Fruit fly (Drosophila melanogaster) whole organism, adult: ENCODE measurements around the gene Pex2.

Experiments
- CG11617 ChIP-seq: fragments of 200-800 bp; sonication (Bioruptor generic); optimal IDR thresholded peaks from 2 replicates; lab custom pipeline; 2017; ENCODE audit warnings: mild to moderate bottlenecking, missing biosample characterization, missing genetic modification reagents, missing genetic modification characterization
- CG12768 ChIP-seq: fragments of 200-800 bp; sonication (Bioruptor generic); optimal IDR thresholded peaks from 2 replicates; lab custom pipeline; 2017; ENCODE audit warnings: missing biosample characterization, missing genetic modification characterization, mild to moderate bottlenecking, moderate library complexity, missing genetic modification reagents
- CG14711 ChIP-seq: fragments of 200-800 bp; sonication (Bioruptor generic); optimal IDR thresholded peaks from 2 replicates; lab custom pipeline; 2018; ENCODE audit warnings: missing biosample characterization, mild to moderate bottlenecking, missing genetic modification characterization, moderate library complexity
- CG1620 ChIP-seq: fragments of 200-800 bp; sonication (Bioruptor generic); optimal IDR thresholded peaks from 2 replicates; lab custom pipeline; 2016; ENCODE audit warnings: missing biosample characterization, missing genetic modification characterization
- CG33017 ChIP-seq: fragments of 200-800 bp; sonication (Bioruptor generic); optimal IDR thresholded peaks from 2 replicates; lab custom pipeline; 2018; ENCODE audit warnings: missing biosample characterization, mild to moderate bottlenecking, missing genetic modification characterization, moderate library complexity
- CG5204 ChIP-seq: fragments of 200-800 bp; sonication (Bioruptor generic); optimal IDR thresholded peaks from 2 replicates; lab custom pipeline; 2016; ENCODE audit warnings: missing biosample characterization, missing genetic modification characterization
- CG7045 ChIP-seq: fragments of 200-800 bp; sonication (Bioruptor generic); optimal IDR thresholded peaks from 2 replicates; lab custom pipeline; 2017; ENCODE audit warnings: missing biosample characterization, mild to moderate bottlenecking, missing genetic modification characterization
- CG7101 ChIP-seq: fragments of 200-800 bp; sonication (Bioruptor generic); optimal IDR thresholded peaks from 2 replicates; lab custom pipeline; 2018; ENCODE audit warnings: missing biosample characterization, mild to moderate bottlenecking, missing genetic modification characterization, moderate library complexity
- Hr96 ChIP-seq: fragments of 200-800 bp; sonication (Bioruptor generic); optimal IDR thresholded peaks from 2 replicates; lab custom pipeline; 2016; ENCODE audit warnings: missing biosample characterization, missing genetic modification characterization
- Mnt ChIP-seq: fragments of 200-800 bp; sonication (Bioruptor generic); optimal IDR thresholded peaks from 2 replicates; lab custom pipeline; 2016; ENCODE audit warnings: missing biosample characterization, mild to moderate bottlenecking, missing genetic modification characterization
- bab1 ChIP-seq: fragments of 200-800 bp; sonication (Bioruptor generic); optimal IDR thresholded peaks from 3 replicates; lab custom pipeline; 2019; ENCODE audit warnings: missing biosample characterization, mild to moderate bottlenecking, missing genetic modification characterization, moderate library complexity
- cic ChIP-seq: fragments of 200-800 bp; sonication (Bioruptor generic); optimal IDR thresholded peaks from 2 replicates; lab custom pipeline; 2017; ENCODE audit warnings: missing biosample characterization, mild to moderate bottlenecking, missing genetic modification characterization, moderate library complexity
- cnc ChIP-seq, 2 experiments: fragments of >200 bp; optimal IDR thresholded peaks; 2 replicates each; lab custom pipeline; 2017
- kay ChIP-seq: fragments of 200-800 bp; sonication (Bioruptor generic); peaks from one replicate; lab custom pipeline; 2016; ENCODE audit warnings: missing biosample characterization, missing genetic modification characterization, borderline replicate concordance
- ovo ChIP-seq: fragments of 200-800 bp; sonication (Bioruptor generic); optimal IDR thresholded peaks from 2 replicates; lab custom pipeline; 2016; ENCODE audit warnings: missing biosample characterization, missing genetic modification characterization
- pad ChIP-seq: fragments of 200-800 bp; sonication (Bioruptor generic); optimal IDR thresholded peaks from 3 replicates; lab custom pipeline; 2017; ENCODE audit warnings: missing biosample characterization, missing genetic modification characterization, mild to moderate bottlenecking, moderate library complexity, missing genetic modification reagents
- tj ChIP-seq: fragments of 200-800 bp; sonication (Bioruptor generic); optimal IDR thresholded peaks from 3 replicates; lab custom pipeline; 2017; ENCODE audit warnings: missing biosample characterization, mild to moderate bottlenecking, missing genetic modification characterization, moderate library complexity
- toe ChIP-seq: fragments of 200-800 bp; sonication (Bioruptor generic); optimal IDR thresholded peaks from 2 replicates; lab custom pipeline; 2016; ENCODE audit warnings: missing biosample characterization, missing genetic modification characterization

Gene Pex2

DNA sequence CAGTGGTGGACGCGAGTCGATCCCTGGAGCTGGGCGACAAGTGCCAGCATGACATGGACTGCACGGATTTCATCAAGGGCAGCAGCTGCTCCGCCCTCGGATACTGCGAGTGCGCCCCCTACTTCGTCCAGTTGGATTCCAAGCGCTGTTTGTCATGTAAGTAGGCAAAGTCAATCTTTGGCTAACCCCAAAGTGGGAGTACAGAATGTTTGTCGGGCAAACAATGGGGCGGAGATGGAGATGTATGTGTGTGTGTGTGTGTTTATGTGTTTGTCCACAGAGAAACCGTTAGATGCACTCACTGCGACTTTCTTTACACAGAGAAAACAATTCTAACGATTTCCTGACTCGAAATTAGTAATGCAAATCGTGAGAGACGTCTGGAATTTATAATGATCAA, 40.3 kb downstream of the Pex2 start:
- TF ChIP-seq tj = no peak
- TF ChIP-seq cic (GFP tag; lab: Kevin White, UChicago) = no peak
- no peak for TF ChIP-seq CG33017 (tag; lab: Kevin White, UChicago)
- no peak for TF ChIP-seq toe (GFP tag; lab: Kevin White, UChicago)
- TF ChIP-seq kay (GFP tag; lab: Kevin White, UChicago) = no peak
- TF ChIP-seq CG11617 (GFP tag; lab: Kevin White, UChicago) = no peak
- TF ChIP-seq pad (GFP tag; lab: Kevin White, UChicago) = no peak
- no peak for TF ChIP-seq CG12768 (GFP tag; lab: Kevin White, UChicago)
- no peak for TF ChIP-seq bab1 (GFP tag; lab: Kevin White, UChicago)
- no peak for TF ChIP-seq CG7045 (GFP tag; lab: Kevin White, UChicago)
- no peak for TF ChIP-seq CG14711 (tag; lab: Kevin White, UChicago)
- no peak for TF ChIP-seq CG7101
- no peak for TF ChIP-seq Hr96
- no peak for TF ChIP-seq ovo (GFP tag; lab: Kevin White, UChicago)
- no peak for TF ChIP-seq CG1620 (GFP tag; lab: Kevin White, UChicago)
- no peak for TF ChIP-seq cnc (optimal IDR thresholded peaks at IDR 0.05; lab: Kevin White, UChicago)

DNA sequence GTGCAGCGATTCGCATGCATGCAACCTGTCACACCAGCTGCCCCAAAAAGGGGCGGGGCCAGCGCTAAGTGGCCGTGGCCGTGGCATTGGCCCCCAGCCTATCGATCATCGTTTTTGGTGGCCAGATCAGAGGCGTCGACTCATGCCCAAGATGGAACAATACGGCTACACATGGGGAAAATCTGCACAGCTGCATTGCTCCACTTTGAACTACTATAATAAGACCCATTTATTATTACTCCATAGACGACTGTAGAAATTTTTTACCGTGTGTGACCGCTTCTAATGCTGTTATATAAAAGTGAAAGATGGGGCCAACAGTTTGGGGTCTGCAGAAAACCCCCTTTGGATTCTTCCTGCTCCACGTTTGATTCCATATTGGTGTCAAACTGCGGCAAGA, 45.1 kb downstream of the Pex2 start:
- TF ChIP-seq pad (GFP tag; lab: Kevin White, UChicago) = no peak

DNA sequence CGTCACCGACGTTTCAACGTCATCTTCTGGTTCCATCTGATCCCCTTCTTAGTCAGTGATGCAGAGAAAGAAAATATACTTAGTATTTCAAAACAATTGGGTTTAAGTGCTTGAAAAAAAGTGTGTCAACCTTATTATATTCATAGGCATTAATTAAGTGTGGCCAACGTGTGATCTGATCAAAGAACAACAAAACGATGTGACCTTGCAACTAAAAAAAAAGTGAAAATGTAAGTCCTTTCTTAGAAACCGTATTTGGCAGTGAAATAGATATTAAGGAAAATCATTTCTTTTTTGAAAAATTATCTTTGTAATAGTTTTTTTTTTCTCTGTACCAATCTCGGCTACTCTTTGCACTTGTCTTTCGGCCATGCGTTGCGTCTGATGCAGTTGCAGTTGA, 46.2 kb downstream of the Pex2 start:
- no peak for TF ChIP-seq CG7101
- no peak for TF ChIP-seq CG5204 (GFP tag; lab: Kevin White, UChicago)
- no peak for TF ChIP-seq CG33017 (tag; lab: Kevin White, UChicago)
- TF ChIP-seq Mnt = no peak
- TF ChIP-seq CG14711 (tag; lab: Kevin White, UChicago) = no peak
- TF ChIP-seq CG11617 (GFP tag; lab: Kevin White, UChicago) = no peak
